Worm (Caenorhabditis elegans) whole organism, late embryonic: ENCODE measurements around the gene C27D6.1.

ENCODE experiments used
- ceh-45 ChIP-seq: fragments of 200-800 bp; sonication (Bioruptor generic); IDR thresholded peaks from 2 replicates; pipeline ENCODE4 v1.3.6; 2022; ENCODE audit warnings: missing genetic modification reagents, missing genetic modification characterization, missing compliant biosample characterization
- fax-1 ChIP-seq: sonication (generic microtip); optimal IDR thresholded peaks from 2 replicates; lab custom pipeline; 2016; ENCODE audit warnings: missing genotype, missing genetic modification characterization, missing compliant biosample characterization
- sdc-2 ChIP-seq: sonication (generic microtip); optimal IDR thresholded peaks from 2 replicates; lab custom pipeline; 2016; ENCODE audit warnings: missing genotype, missing genetic modification characterization, missing compliant biosample characterization
- sox-4 ChIP-seq: sonication (generic microtip); optimal IDR thresholded peaks from 2 replicates; lab custom pipeline; 2017; ENCODE audit warnings: mild to moderate bottlenecking, missing genetic modification characterization, inconsistent platforms, missing compliant biosample characterization
- tbx-7 ChIP-seq: sonication (generic microtip); optimal IDR thresholded peaks from 2 replicates; lab custom pipeline; 2016; ENCODE audit warnings: missing genotype, missing genetic modification characterization, missing compliant biosample characterization
- unc-3 ChIP-seq, 2 experiments: fragments of 200-800 bp in 1 of 2; sonication (Bioruptor generic) in 1 of 2; sonication (generic microtip) in 1 of 2; conservative IDR thresholded peaks in 1 of 2; optimal IDR thresholded peaks in 1 of 2; 2 replicates each; pipeline versions ENCODE4 v1.3.6 to Lab custom; 2016 to 2022; ENCODE audit warnings: missing compliant biosample characterization in 2 of 2, missing genetic modification characterization in 2 of 2, missing genetic modification reagents in 1 of 2

ce11 chrII:5209122-5209521, 36.6 kb downstream of the C27D6.1 start:
- no peak for TF ChIP-seq ceh-45 (GFP tag; lab: Robert Waterston, UW)
- TF ChIP-seq unc-3 (GFP tag; conservative IDR thresholded peaks at IDR 0.05; lab: Robert Waterston, UW): no peak
- no peak for TF ChIP-seq unc-3 (tag; optimal IDR thresholded peaks at IDR 0.05; lab: Kevin White, UChicago)
- TF ChIP-seq sdc-2: no peak
- TF ChIP-seq sox-4 (tag; lab: Kevin White, UChicago): no peak
- no peak for TF ChIP-seq fax-1 (tag; lab: Kevin White, UChicago)
- TF ChIP-seq tbx-7 (tag; lab: Kevin White, UChicago): no peak
